Fruit fly (Drosophila melanogaster): Measurements from ENCODE around the gene CG43861.
A peak's percentile ranks its signal among the peaks of the same experiment; 100 is the strongest.

The CG43861 gene

DNA sequence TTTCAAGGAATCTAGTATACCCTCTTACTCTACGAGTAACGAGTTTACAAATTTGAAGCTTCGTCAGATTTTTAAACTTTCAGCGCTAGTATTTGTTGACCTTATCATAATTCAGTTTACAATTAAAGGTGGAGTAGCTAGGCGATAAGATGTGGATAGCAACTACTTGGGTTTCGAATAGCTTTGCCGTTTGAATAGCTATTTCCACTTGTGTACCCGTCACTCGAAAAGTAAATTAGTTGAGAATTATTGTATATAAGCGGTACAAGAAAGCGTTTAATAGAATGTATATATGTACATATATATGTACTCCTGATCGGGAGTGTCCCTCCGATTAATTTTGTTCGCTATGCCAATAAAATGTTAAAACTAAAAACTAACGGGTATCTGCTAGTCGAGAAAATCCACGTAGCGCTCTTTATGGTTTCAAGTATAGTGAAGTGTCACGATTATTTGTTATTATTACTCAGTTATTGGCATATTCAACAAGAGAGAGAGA lies 9.3 kb upstream of the CG43861 start:
- TF ChIP-seq kay (GFP tag; ENCODE audit: borderline replicate concordance), result peak; percentile 25
- no peak for TF ChIP-seq CG7045 (GFP tag; optimal IDR thresholded peaks at IDR 0.05)
- TF ChIP-seq CG33017 (tag; optimal IDR thresholded peaks at IDR 0.05), result no peak

DNA sequence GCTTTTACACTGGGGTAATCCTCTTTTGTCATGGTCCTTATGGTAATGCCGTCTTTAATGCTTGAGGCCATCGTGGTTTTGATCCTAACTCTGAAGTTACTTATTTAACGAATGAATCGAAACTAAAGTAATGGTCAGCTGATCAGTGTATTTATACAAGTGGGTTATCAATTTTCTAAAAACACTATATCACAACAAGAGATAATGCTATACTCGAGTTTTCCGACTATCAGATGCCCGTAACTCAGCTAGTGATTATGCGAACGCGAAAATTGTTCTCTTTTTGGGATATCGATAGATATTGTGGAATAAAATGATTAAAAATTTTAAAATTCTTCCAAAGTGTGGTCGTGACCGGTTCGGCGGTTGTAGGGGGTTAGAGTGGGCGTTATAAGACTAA lies 8.6 kb upstream of the CG43861 start, which contains the start of gene AANATL3:
AANATL3 (minus strand) TSS at position 101 of the 400 bp plus-strand sequence.
- TF ChIP-seq Clk (GFP tag; optimal IDR thresholded peaks at IDR 0.05) (no peak), Hr96 (GFP tag; optimal IDR thresholded peaks at IDR 0.05) (no peak), Mnt (GFP tag; optimal IDR thresholded peaks at IDR 0.05) (no peak), bab1 (GFP tag; optimal IDR thresholded peaks at IDR 0.05) (no peak), CG11617 (GFP tag; optimal IDR thresholded peaks at IDR 0.05) (no peak), pad (GFP tag; optimal IDR thresholded peaks at IDR 0.05) (no peak), CG12768 (GFP tag; optimal IDR thresholded peaks at IDR 0.05) (no peak), kay (GFP tag; ENCODE audit: borderline replicate concordance) (no peak), CG14711 (tag; optimal IDR thresholded peaks at IDR 0.05) (no peak), CG7045 (GFP tag; optimal IDR thresholded peaks at IDR 0.05) (no peak), cic (GFP tag; optimal IDR thresholded peaks at IDR 0.05) (no peak), ovo (GFP tag; optimal IDR thresholded peaks at IDR 0.05) (no peak), Crg-1 (GFP tag; optimal IDR thresholded peaks at IDR 0.05) (no peak), CG33017 (tag; optimal IDR thresholded peaks at IDR 0.05) (no peak), CG5204 (GFP tag; optimal IDR thresholded peaks at IDR 0.05) (no peak), CG7101 (tag; optimal IDR thresholded peaks at IDR 0.05) (no peak)

DNA sequence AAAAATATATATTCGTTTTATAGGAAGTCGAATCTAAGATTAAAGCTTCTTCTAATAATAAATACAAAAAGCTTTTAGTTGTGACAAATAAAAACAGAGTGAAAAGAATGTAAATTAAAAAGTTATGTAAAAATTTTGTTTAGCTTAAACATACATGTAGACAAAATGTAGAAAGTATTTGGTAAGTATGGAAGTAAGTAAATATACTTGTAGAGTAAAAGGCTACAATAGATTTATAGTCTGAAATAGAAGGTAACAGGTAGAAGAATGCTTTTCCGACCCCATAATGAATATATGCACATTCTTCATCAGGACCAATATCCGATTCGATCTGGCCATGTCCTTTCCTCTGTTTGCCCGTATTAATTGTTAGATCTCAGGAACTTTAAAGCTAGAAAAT lies 7.3 kb upstream of the CG43861 start:
- TF ChIP-seq CG12768 (GFP tag; optimal IDR thresholded peaks at IDR 0.05) (no peak), kay (GFP tag; ENCODE audit: borderline replicate concordance) (no peak), Clk (GFP tag; optimal IDR thresholded peaks at IDR 0.05) (no peak), Hr96 (GFP tag; optimal IDR thresholded peaks at IDR 0.05) (no peak), cnc (optimal IDR thresholded peaks at IDR 0.05) (no peak)

DNA sequence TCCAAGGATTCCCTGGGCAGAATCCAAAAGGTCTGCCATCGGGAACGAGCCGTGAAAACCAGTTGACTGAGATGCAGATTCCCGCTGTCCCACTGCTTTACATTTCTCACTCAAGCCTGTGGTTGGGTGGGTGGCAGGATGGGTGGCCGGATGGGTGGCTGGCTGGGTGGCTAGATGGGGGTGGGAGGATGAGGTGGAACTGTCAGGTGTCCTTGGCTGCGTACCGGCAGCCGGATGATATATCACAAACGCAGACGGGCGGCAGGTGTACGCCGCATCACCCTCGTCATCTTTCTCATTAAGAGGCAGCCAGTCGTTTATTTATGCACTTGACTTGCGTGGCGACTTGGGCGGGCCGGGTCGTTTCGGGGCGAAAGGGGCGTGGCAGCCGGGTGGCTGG lies 3.0 kb upstream of the CG43861 start:
- TF ChIP-seq bab1 (GFP tag; optimal IDR thresholded peaks at IDR 0.05), result no peak

DNA sequence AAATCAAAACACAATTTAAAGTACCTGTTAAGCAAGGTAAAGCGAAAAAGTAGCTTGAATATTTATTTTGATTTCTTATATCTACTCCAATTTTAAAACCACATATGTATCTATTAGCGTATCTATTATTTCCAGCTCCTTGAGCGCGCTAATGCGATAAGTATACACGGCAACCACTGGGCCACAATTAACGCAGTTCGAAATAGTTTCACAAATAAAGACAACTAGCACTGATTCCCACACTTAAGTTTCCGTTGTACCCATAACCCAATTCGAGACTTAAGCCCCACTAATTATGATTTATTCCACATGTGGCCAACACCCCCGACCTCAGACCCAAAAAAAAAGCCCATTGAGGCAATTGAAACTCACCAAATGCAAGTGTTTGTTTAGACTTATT lies 634 bp downstream of the CG43861 start:
- TF ChIP-seq CG14711 (tag; optimal IDR thresholded peaks at IDR 0.05) (no peak), cnc (optimal IDR thresholded peaks at IDR 0.05) (no peak), CG12768 (GFP tag; optimal IDR thresholded peaks at IDR 0.05) (no peak), CG1620 (GFP tag; optimal IDR thresholded peaks at IDR 0.05) (no peak), kay (GFP tag; ENCODE audit: borderline replicate concordance) (no peak), toe (GFP tag; optimal IDR thresholded peaks at IDR 0.05) (no peak), Clk (GFP tag; optimal IDR thresholded peaks at IDR 0.05) (no peak), ovo (GFP tag; optimal IDR thresholded peaks at IDR 0.05) (no peak)

DNA sequence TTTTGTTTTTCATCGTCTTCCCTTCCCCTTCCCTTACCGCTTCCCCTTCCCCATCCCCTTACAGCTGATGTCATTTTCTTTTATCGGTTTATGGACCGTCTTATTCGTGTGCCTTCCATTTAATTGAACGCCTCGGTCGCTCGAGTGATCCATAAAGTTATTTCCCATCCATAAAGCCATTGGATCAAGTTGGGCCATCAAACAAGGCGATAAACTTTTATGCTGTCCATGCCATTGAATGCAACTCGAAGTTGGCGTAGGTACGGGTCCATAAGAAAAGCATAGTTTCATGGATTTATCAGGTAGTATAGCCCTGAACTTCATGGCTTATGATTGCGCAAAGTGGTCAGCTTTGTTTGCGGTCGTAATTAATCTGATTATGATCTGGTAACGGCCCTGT lies 12.0 kb downstream of the CG43861 start:
- TF ChIP-seq CG33017 (tag; optimal IDR thresholded peaks at IDR 0.05), result no peak
- TF ChIP-seq pad (GFP tag; optimal IDR thresholded peaks at IDR 0.05), result no peak
- TF ChIP-seq cnc (optimal IDR thresholded peaks at IDR 0.05), result no peak
- TF ChIP-seq bab1 (GFP tag; optimal IDR thresholded peaks at IDR 0.05), result no peak
- no peak for TF ChIP-seq CG11617 (GFP tag; optimal IDR thresholded peaks at IDR 0.05)
- no peak for TF ChIP-seq Clk (GFP tag; optimal IDR thresholded peaks at IDR 0.05)
- TF ChIP-seq CG12768 (GFP tag; optimal IDR thresholded peaks at IDR 0.05), result no peak
- no peak for TF ChIP-seq toe (GFP tag; optimal IDR thresholded peaks at IDR 0.05)
- TF ChIP-seq Hr96 (GFP tag; optimal IDR thresholded peaks at IDR 0.05), result no peak
- no peak for TF ChIP-seq CG14711 (tag; optimal IDR thresholded peaks at IDR 0.05)
- TF ChIP-seq CG5204 (GFP tag; optimal IDR thresholded peaks at IDR 0.05), result no peak
- no peak for TF ChIP-seq Mnt (GFP tag; optimal IDR thresholded peaks at IDR 0.05)
- no peak for TF ChIP-seq CG1620 (GFP tag; optimal IDR thresholded peaks at IDR 0.05)
- no peak for TF ChIP-seq cic (GFP tag; optimal IDR thresholded peaks at IDR 0.05)
- no peak for TF ChIP-seq kay (GFP tag; ENCODE audit: borderline replicate concordance)
- no peak for TF ChIP-seq Crg-1 (GFP tag; optimal IDR thresholded peaks at IDR 0.05)
- no peak for TF ChIP-seq ovo (GFP tag; optimal IDR thresholded peaks at IDR 0.05)
- TF ChIP-seq CG7045 (GFP tag; optimal IDR thresholded peaks at IDR 0.05), result no peak
- no peak for TF ChIP-seq tj (GFP tag; optimal IDR thresholded peaks at IDR 0.05)

DNA sequence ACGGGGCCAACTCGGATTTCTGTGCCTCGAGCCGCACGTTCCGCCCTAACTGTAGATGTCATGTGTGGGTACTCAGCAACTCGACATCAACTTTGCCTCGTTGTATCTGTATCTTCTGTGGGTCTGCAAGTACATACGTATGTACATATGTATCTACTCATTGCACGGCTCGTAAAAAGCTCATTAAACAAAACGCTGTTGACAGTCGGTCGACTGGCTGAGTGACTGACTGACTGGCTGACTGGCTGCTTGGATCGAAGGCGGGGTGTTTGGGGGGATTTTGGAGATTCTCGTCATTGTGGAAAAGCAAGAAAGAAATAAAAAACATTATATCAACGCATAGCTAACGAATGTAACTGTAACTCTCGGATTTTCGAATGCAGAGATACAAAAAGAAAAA lies 12.7 kb downstream of the CG43861 start:
- no peak for TF ChIP-seq Clk (GFP tag; optimal IDR thresholded peaks at IDR 0.05)
- no peak for TF ChIP-seq CG1620 (GFP tag; optimal IDR thresholded peaks at IDR 0.05)
- TF ChIP-seq ovo (GFP tag; optimal IDR thresholded peaks at IDR 0.05), result no peak
- TF ChIP-seq CG33017 (tag; optimal IDR thresholded peaks at IDR 0.05), result no peak
- no peak for TF ChIP-seq toe (GFP tag; optimal IDR thresholded peaks at IDR 0.05)
- no peak for TF ChIP-seq cnc (optimal IDR thresholded peaks at IDR 0.05)
- TF ChIP-seq Mnt (GFP tag; optimal IDR thresholded peaks at IDR 0.05), result no peak
- TF ChIP-seq kay (GFP tag; ENCODE audit: borderline replicate concordance), result no peak
- TF ChIP-seq pad (GFP tag; optimal IDR thresholded peaks at IDR 0.05), result no peak
- TF ChIP-seq CG7101 (tag; optimal IDR thresholded peaks at IDR 0.05), result no peak
- no peak for TF ChIP-seq CG5204 (GFP tag; optimal IDR thresholded peaks at IDR 0.05)
- no peak for TF ChIP-seq bab1 (GFP tag; optimal IDR thresholded peaks at IDR 0.05)

DNA sequence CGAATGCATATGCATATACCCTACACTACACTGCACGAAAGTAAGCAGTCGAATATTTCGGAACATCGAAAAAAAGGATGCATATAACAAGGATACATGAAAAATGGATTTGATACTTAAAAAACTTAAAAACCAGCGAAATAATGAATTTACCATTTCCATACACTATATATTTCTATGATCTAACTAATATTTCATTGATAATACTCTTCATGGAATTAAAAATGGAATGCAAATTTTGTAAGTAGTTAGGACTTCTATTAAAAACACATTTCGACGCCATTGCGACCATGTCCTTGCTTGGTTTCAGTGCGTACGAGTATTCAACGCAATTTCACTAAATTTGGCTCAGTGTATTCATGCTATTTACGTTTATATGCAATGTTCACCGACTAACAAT lies 15.0 kb downstream of the CG43861 start:
- TF ChIP-seq cic (GFP tag; optimal IDR thresholded peaks at IDR 0.05) (no peak), cnc (optimal IDR thresholded peaks at IDR 0.05) (no peak), ovo (GFP tag; optimal IDR thresholded peaks at IDR 0.05) (no peak), Hr96 (GFP tag; optimal IDR thresholded peaks at IDR 0.05) (no peak), CG14711 (tag; optimal IDR thresholded peaks at IDR 0.05) (no peak), toe (GFP tag; optimal IDR thresholded peaks at IDR 0.05) (no peak), pad (GFP tag; optimal IDR thresholded peaks at IDR 0.05) (no peak), CG11617 (GFP tag; optimal IDR thresholded peaks at IDR 0.05) (no peak)

Measured in whole organism, adult.